Fruit fly (Drosophila melanogaster): ENCODE measurements around the gene pot.

DNA sequence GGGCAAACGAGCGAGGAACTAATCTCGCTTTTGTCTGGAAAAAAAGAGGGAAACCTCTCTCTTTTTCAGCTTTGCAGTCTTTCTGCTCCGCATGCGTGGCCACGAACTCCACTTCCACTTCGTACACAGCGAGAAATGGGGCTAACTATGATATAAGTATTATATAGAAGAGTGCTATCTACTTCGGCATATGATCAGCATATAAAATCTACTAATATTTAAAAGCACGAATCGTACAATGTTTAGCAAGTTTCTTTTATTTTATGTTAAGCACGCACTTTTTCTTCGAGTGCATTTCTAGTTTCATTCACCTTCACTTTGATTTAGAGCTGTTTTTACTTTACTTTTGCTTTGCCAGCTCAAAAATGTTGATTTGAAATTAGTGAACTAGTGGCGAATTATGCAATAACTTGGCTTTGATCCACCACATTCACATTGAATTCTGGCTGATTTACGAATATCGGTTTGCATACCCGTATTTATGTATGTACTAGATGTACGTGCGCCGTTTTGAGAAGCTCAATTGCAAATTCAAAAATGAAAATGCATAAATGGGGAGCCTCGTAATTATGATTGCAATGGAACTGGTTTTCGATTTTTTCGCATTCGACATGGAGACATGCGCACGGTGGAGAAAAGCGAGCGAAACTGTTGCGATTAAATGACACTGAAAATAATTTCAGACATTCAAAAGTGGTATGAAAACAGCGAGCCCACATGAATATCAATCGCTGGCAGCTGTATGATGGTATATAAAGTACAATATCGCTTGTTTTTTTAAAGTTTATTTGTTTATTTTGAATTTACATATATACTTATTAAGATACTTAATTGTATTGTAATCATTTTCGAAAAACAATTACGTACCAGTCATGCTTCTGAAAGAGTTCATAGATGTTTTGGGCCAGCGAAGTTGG lies 59.3 kb downstream of the pot start:
- TF ChIP-seq CG8478 (optimal IDR thresholded peaks at IDR 0.05) (no peak), CTCF (optimal IDR thresholded peaks at IDR 0.05) (no peak)

Measured in S2 (cell line).